Worm (Caenorhabditis elegans) whole organism, young adult: ENCODE measurements around the gene fzo-1.

Experiments
- D2030.7 ChIP-seq: fragments of 200-800 bp; sonication (Bioruptor generic); IDR thresholded peaks from 2 replicates; pipeline ENCODE4 v1.3.6; 2022; ENCODE audit warnings: missing genetic modification reagents, missing genetic modification characterization, missing compliant biosample characterization
- aptf-2 ChIP-seq: fragments of 200-800 bp; sonication (Bioruptor generic); conservative IDR thresholded peaks from 2 replicates; pipeline ENCODE4 v1.3.6; 2022; ENCODE audit warnings: missing genetic modification reagents, missing genetic modification characterization, missing compliant biosample characterization
- him-1 ChIP-seq: sonication (generic microtip); optimal IDR thresholded peaks from 2 replicates; lab custom pipeline; 2016; ENCODE audit warnings: missing genotype, missing genetic modification reagents, missing genetic modification characterization, missing compliant biosample characterization
- hlh-12 ChIP-seq: sonication (generic microtip); optimal IDR thresholded peaks from 2 replicates; lab custom pipeline; 2016; ENCODE audit warnings: missing genetic modification characterization, missing compliant biosample characterization
- let-607 ChIP-seq, 2 experiments: fragments of 200-800 bp in 1 of 2; sonication (Bioruptor generic) in 1 of 2; sonication (generic microtip) in 1 of 2; optimal IDR thresholded peaks; 2 replicates each; lab custom pipeline; 2016 to 2018; ENCODE audit warnings: mild to moderate bottlenecking in 2 of 2, missing compliant biosample characterization in 2 of 2, missing genetic modification characterization in 2 of 2, moderate library complexity in 2 of 2, missing genotype in 1 of 2
- lin-35 ChIP-seq, 3 experiments: fragments of 150-350 bp in 2 of 3; sonication (generic microtip) in 1 of 3; optimal IDR thresholded peaks; 2 replicates each; lab custom pipeline; 2014 to 2018; ENCODE audit warnings: missing biosample characterization in 3 of 3, missing genetic modification characterization in 3 of 3, missing genetic modification reagents in 3 of 3
- lir-1 ChIP-seq: fragments of 200-800 bp; sonication (Bioruptor generic); conservative IDR thresholded peaks from 2 replicates; pipeline ENCODE4 v1.3.6; 2022; ENCODE audit warnings: missing genetic modification reagents, missing genetic modification characterization, missing compliant biosample characterization
- madf-8 ChIP-seq: fragments of 200-800 bp; sonication (Bioruptor generic); conservative IDR thresholded peaks from 2 replicates; pipeline ENCODE4 v1.3.6; 2022; ENCODE audit warnings: missing genetic modification reagents, missing genetic modification characterization, missing compliant biosample characterization
- pha-4 ChIP-seq: fragments of 150-350 bp; sonication (generic microtip); optimal IDR thresholded peaks from 2 replicates; lab custom pipeline; 2014; ENCODE audit warnings: missing biosample characterization, missing genetic modification reagents, missing genetic modification characterization
- sdz-38 ChIP-seq: sonication (generic microtip); optimal IDR thresholded peaks from 2 replicates; lab custom pipeline; 2016; ENCODE audit warnings: missing genotype, missing genetic modification characterization, missing compliant biosample characterization
- somi-1 ChIP-seq: fragments of 200-800 bp; sonication (Bioruptor generic); optimal IDR thresholded peaks from 2 replicates; lab custom pipeline; 2018; ENCODE audit warnings: mild to moderate bottlenecking, missing genetic modification characterization, missing compliant biosample characterization
- tlf-1 ChIP-seq: fragments of 200-800 bp; sonication (Bioruptor generic); optimal IDR thresholded peaks from 2 replicates; lab custom pipeline; 2018; ENCODE audit warnings: mild to moderate bottlenecking, missing genetic modification characterization, missing compliant biosample characterization

DNA sequence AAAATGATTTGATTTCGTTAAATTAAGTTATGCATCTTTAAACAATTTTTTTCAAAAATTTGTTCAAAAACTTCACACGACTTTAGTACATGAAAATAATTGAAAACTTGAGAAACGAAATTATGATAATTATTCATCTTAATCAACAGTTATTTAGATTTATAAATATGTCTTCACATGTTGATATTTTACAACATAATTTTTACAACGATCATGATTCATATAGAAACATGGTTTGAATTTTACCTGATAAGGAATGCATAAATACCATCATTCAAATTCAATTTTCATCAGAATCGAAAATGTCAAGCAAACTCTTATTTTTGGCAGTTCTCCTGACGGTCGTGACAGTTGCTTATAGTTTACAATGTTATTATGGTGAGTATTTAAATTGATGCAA, 27.9 kb upstream of the fzo-1 start, which contains the start of gene tag-234:
- TF ChIP-seq tlf-1 (GFP tag; lab: Kevin White, UChicago) (no peak), madf-8 (GFP tag; lab: Robert Waterston, UW) (no peak), hlh-12 (tag; lab: Kevin White, UChicago) (no peak), let-607 (tag; optimal IDR thresholded peaks at IDR 0.05; lab: Kevin White, UChicago) (no peak), somi-1 (GFP tag; lab: Kevin White, UChicago) (no peak), aptf-2 (no peak), lin-35 (GFP tag; optimal IDR thresholded peaks at IDR 0.05; lab: Kevin White, UChicago) (no peak), him-1 (tag; lab: Kevin White, UChicago) (no peak), sdz-38 (no peak), D2030.7 (GFP tag; lab: Robert Waterston, UW) (no peak), pha-4 (tag; lab: Kevin White, UChicago) (no peak), lir-1 (no peak)
